Fruit fly (Drosophila melanogaster): Measurements from ENCODE around the gene CG33003.

The CG33003 gene

DNA sequence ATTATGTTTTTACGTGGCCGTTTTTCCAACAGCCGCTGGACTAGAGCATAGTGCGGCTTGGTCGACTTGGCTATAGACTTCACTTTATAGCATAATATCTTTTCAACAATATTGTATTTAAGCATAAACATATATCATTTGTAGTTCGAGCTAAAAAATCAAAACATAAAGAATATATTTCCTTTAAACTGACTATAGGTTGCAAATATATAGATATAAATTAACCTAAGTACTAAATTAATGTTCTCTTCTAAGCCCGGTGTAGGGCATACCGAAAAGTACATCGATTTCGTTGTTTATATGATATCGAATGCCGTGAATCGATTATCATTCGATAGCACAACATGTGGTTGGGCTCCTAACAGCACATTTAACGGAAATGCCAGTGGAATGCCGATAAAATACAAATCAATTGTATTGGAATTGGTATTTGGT, 47.8 kb downstream of the CG33003 start, which contains the start of gene MFS18 (continued):
- peak; percentile 88 for TF ChIP-seq bab2 (GFP tag; optimal IDR thresholded peaks at IDR 0.05)
- TF ChIP-seq Lhr (GFP tag; optimal IDR thresholded peaks at IDR 0.05) = peak; percentile 89
- TF ChIP-seq CTCF (GFP tag; optimal IDR thresholded peaks at IDR 0.05) = peak; percentile 72
- TF ChIP-seq CG13123 (GFP tag; optimal IDR thresholded peaks at IDR 0.05) = peak; percentile 93
- TF ChIP-seq CG7357 (GFP tag; IDR thresholded peaks at IDR 0.05) = peak; percentile 96
- peak; percentile 99 for TF ChIP-seq sim (GFP tag; IDR thresholded peaks at IDR 0.05)
- peak; percentile 76 for TF ChIP-seq tna (GFP tag; IDR thresholded peaks at IDR 0.05; ENCODE audit: partially characterized antibody)
- no peak for TF ChIP-seq Hey (tag; optimal IDR thresholded peaks at IDR 0.05)
- peak; percentile 97 for TF ChIP-seq Med (GFP tag)
- TF ChIP-seq CG17359 (tag; optimal IDR thresholded peaks at IDR 0.05) = peak; percentile 100
- no peak for TF ChIP-seq sqz (GFP tag; optimal IDR thresholded peaks at IDR 0.05)
- TF ChIP-seq D (optimal IDR thresholded peaks at IDR 0.05) = no peak
- TF ChIP-seq D (GFP tag; optimal IDR thresholded peaks at IDR 0.05) = peak; percentile 99
- TF ChIP-seq jing (GFP tag; optimal IDR thresholded peaks at IDR 0.05) = peak; percentile 99
- TF ChIP-seq CG10431 (GFP tag; optimal IDR thresholded peaks at IDR 0.05) = peak; percentile 57
- TF ChIP-seq CG32532 (GFP tag; IDR thresholded peaks at IDR 0.05) = peak; percentile 99
- peak; percentile 92 for TF ChIP-seq NK7.1 (GFP tag; optimal IDR thresholded peaks at IDR 0.05)
- TF ChIP-seq CG15011 (GFP tag; optimal IDR thresholded peaks at IDR 0.05) = peak; percentile 97
- TF ChIP-seq CG2116 (GFP tag; optimal IDR thresholded peaks at IDR 0.05) = peak; percentile 93
- TF ChIP-seq CG17328 (GFP tag; IDR thresholded peaks at IDR 0.05) = peak; percentile 99
- peak; percentile 98 for TF ChIP-seq lmd (GFP tag; IDR thresholded peaks at IDR 0.05)
- TF ChIP-seq CG11456 (GFP tag; IDR thresholded peaks at IDR 0.05) = peak; percentile 98
- TF ChIP-seq usp (GFP tag; optimal IDR thresholded peaks at IDR 0.05) = no peak
- peak; percentile 98 for TF ChIP-seq CG3281 (GFP tag; optimal IDR thresholded peaks at IDR 0.05)
- peak; percentile 77 for TF ChIP-seq zen2 (GFP tag; IDR thresholded peaks at IDR 0.05; ENCODE audit: partially characterized antibody)
- peak; percentile 79 for TF ChIP-seq Bdp1 (GFP tag; optimal IDR thresholded peaks at IDR 0.05)
- TF ChIP-seq sens (GFP tag) = peak; percentile 97
- peak; percentile 99 for TF ChIP-seq ttk (GFP tag; IDR thresholded peaks at IDR 0.05)
- peak; percentile 96 for TF ChIP-seq CG8388 (GFP tag; optimal IDR thresholded peaks at IDR 0.05)
- peak; percentile 92 for TF ChIP-seq CG17186 (GFP tag; optimal IDR thresholded peaks at IDR 0.05)
- TF ChIP-seq CG12236 (GFP tag; optimal IDR thresholded peaks at IDR 0.05) = peak; percentile 31
- TF ChIP-seq lilli (GFP tag; optimal IDR thresholded peaks at IDR 0.05) = peak; percentile 99
- peak; percentile 93 for TF ChIP-seq HLH4C (GFP tag; IDR thresholded peaks at IDR 0.05; ENCODE audit: partially characterized antibody)
- peak; percentile 92 for TF ChIP-seq CG17385 (GFP tag; optimal IDR thresholded peaks at IDR 0.05)
- TF ChIP-seq cad (GFP tag; optimal IDR thresholded peaks at IDR 0.05) = no peak
- peak; percentile 99 for TF ChIP-seq Drgx (GFP tag; IDR thresholded peaks at IDR 0.05)
- TF ChIP-seq Dek (tag; optimal IDR thresholded peaks at IDR 0.05) = peak; percentile 92
- TF ChIP-seq Adf1 (GFP tag; IDR thresholded peaks at IDR 0.05) = peak; percentile 86
- TF ChIP-seq Hr39 (optimal IDR thresholded peaks at IDR 0.05) = no peak
- peak; percentile 85 for TF ChIP-seq CG13624 (GFP tag; optimal IDR thresholded peaks at IDR 0.05)
- TF ChIP-seq CG43689 (GFP tag; IDR thresholded peaks at IDR 0.05) = peak; percentile 96
- TF ChIP-seq jumu (GFP tag; optimal IDR thresholded peaks at IDR 0.05) = peak; percentile 74
- TF ChIP-seq CG7745 (tag; optimal IDR thresholded peaks at IDR 0.05) = peak; percentile 43
- TF ChIP-seq pita (GFP tag; optimal IDR thresholded peaks at IDR 0.05) = no peak
- TF ChIP-seq C15 (GFP tag; IDR thresholded peaks at IDR 0.05) = peak; percentile 98
- TF ChIP-seq CG18262 (tag; optimal IDR thresholded peaks at IDR 0.05) = peak; percentile 99
- TF ChIP-seq prd (optimal IDR thresholded peaks at IDR 0.05) = no peak
- TF ChIP-seq prd (GFP tag; IDR thresholded peaks at IDR 0.05) = peak; percentile 100
- TF ChIP-seq CG12071 (GFP tag; optimal IDR thresholded peaks at IDR 0.05) = peak; percentile 97
- TF ChIP-seq vfl (GFP tag; optimal IDR thresholded peaks at IDR 0.05) = peak; percentile 92
- peak; percentile 98 for TF ChIP-seq ken (GFP tag; IDR thresholded peaks at IDR 0.05)
- peak; percentile 98 for TF ChIP-seq Nf-YA (GFP tag; IDR thresholded peaks at IDR 0.05)
- peak; percentile 55 for TF ChIP-seq da (GFP tag; optimal IDR thresholded peaks at IDR 0.05)
- TF ChIP-seq GATAe (GFP tag; conservative IDR thresholded peaks at IDR 0.05) = peak; percentile 97
